Fruit fly (Drosophila melanogaster) whole organism, pupa: ENCODE measurements around the gene Atf3.

ENCODE experiments used
- CG10348 ChIP-seq: fragments of 200-800 bp; sonication (Bioruptor generic); IDR thresholded peaks from 2 replicates; pipeline ENCODE4 v1.3.6; 2022; ENCODE audit warnings: missing biosample characterization, missing genetic modification characterization
- CG13204 ChIP-seq: fragments of 200-800 bp; sonication (Bioruptor generic); optimal IDR thresholded peaks from 2 replicates; lab custom pipeline; 2018; ENCODE audit warnings: missing biosample characterization, mild to moderate bottlenecking, missing genetic modification characterization, moderate library complexity
- CG32121 ChIP-seq: fragments of 200-800 bp; sonication (Bioruptor generic); IDR thresholded peaks from 2 replicates; pipeline ENCODE4 v1.3.6; 2022; ENCODE audit warnings: missing biosample characterization, missing genetic modification characterization
- CG34367 ChIP-seq: fragments of 200-800 bp; sonication (Bioruptor generic); optimal IDR thresholded peaks from 2 replicates; lab custom pipeline; 2018; ENCODE audit warnings: missing biosample characterization, mild to moderate bottlenecking, missing genetic modification characterization
- CG8159 ChIP-seq: fragments of 200-800 bp; sonication (Bioruptor generic); optimal IDR thresholded peaks from 3 replicates; lab custom pipeline; 2018; ENCODE audit warnings: missing biosample characterization, mild to moderate bottlenecking, missing genetic modification characterization, moderate library complexity
- CG8301 ChIP-seq: fragments of 200-800 bp; sonication (Bioruptor generic); optimal IDR thresholded peaks from 2 replicates; lab custom pipeline; 2018; ENCODE audit warnings: missing biosample characterization, mild to moderate bottlenecking, missing genetic modification characterization
- D1 ChIP-seq: fragments of 200-800 bp; sonication (Bioruptor generic); optimal IDR thresholded peaks from 2 replicates; lab custom pipeline; 2018; ENCODE audit warnings: missing biosample characterization, mild to moderate bottlenecking, missing genetic modification characterization, moderate library complexity
- EcR ChIP-seq: fragments of 200-800 bp; sonication (Bioruptor generic); optimal IDR thresholded peaks from 3 replicates; lab custom pipeline; 2019; ENCODE audit warnings: missing biosample characterization, missing genetic modification characterization, mild to moderate bottlenecking, moderate library complexity, missing genetic modification reagents
- Pif1B ChIP-seq: fragments of 200-800 bp; sonication (Bioruptor generic); optimal IDR thresholded peaks from 3 replicates; lab custom pipeline; 2016; ENCODE audit warnings: missing biosample characterization, missing genetic modification characterization
- fd96Ca ChIP-seq: fragments of 200-800 bp; sonication (Bioruptor generic); IDR thresholded peaks from 3 replicates; pipeline ENCODE4 v1.3.6; 2022; ENCODE audit warnings: missing biosample characterization, missing genetic modification characterization

- TF ChIP-seq D1, result no peak
- no peak for TF ChIP-seq CG32121
- TF ChIP-seq Pif1B (GFP tag; lab: Kevin White, UChicago), result no peak
- no peak for TF ChIP-seq fd96Ca (GFP tag; lab: Robert Waterston, UW)
- no peak for TF ChIP-seq CG34367
- no peak for TF ChIP-seq CG10348 (GFP tag; lab: Robert Waterston, UW)
- peak; percentile 23 for TF ChIP-seq EcR (GFP tag; lab: Kevin White, UChicago)
- TF ChIP-seq CG8301 (tag; lab: Kevin White, UChicago), result no peak
- TF ChIP-seq CG13204 (GFP tag; lab: Kevin White, UChicago), result no peak
- no peak for TF ChIP-seq CG8159 (tag; lab: Kevin White, UChicago)
Measured at dm6 chrX:1225859-1226258, 49.2 kb downstream of the Atf3 start.
